Fruit fly (Drosophila melanogaster) whole organism, prepupa: ENCODE data around the gene rux.

ENCODE experiments used
- Blimp-1 ChIP-seq: fragments of 200-800 bp; sonication (Bioruptor generic); optimal IDR thresholded peaks from 3 replicates; lab custom pipeline; 2017; ENCODE audit warnings: missing biosample characterization, missing genetic modification characterization, mild to moderate bottlenecking, moderate library complexity, missing genetic modification reagents
- CG10631 ChIP-seq: fragments of 200-800 bp; sonication (Bioruptor generic); optimal IDR thresholded peaks from 2 replicates; lab custom pipeline; 2016; ENCODE audit warnings: missing biosample characterization, missing genetic modification characterization
- CG11294 ChIP-seq: fragments of 200-800 bp; sonication (Bioruptor generic); IDR thresholded peaks from 2 replicates; pipeline ENCODE4 v1.3.6; 2022; ENCODE audit warnings: missing biosample characterization, missing genetic modification characterization
- CG11902 ChIP-seq: fragments of 200-800 bp; sonication (Bioruptor generic); optimal IDR thresholded peaks from 3 replicates; lab custom pipeline; 2016; ENCODE audit warnings: missing biosample characterization, missing genetic modification characterization
- CG15336 ChIP-seq: fragments of 200-800 bp; sonication (Bioruptor generic); IDR thresholded peaks from 2 replicates; pipeline ENCODE4 v1.3.6; 2022; ENCODE audit warnings: missing biosample characterization, missing genetic modification characterization
- CG1621 ChIP-seq: fragments of 200-800 bp; sonication (Bioruptor generic); optimal IDR thresholded peaks from 3 replicates; lab custom pipeline; 2018; ENCODE audit warnings: missing biosample characterization, mild to moderate bottlenecking, missing genetic modification characterization
- CG16779 ChIP-seq: fragments of 200-800 bp; sonication (Bioruptor generic); optimal IDR thresholded peaks from 3 replicates; lab custom pipeline; 2017; ENCODE audit warnings: missing biosample characterization, mild to moderate bottlenecking, missing genetic modification characterization
- CG3032 ChIP-seq: fragments of 200-800 bp; optimal IDR thresholded peaks from 2 replicates; lab custom pipeline; 2019; ENCODE audit warnings: missing biosample characterization, mild to moderate bottlenecking, missing genetic modification characterization, moderate library complexity
- CG31627 ChIP-seq: fragments of 200-800 bp; sonication (Bioruptor generic); optimal IDR thresholded peaks from 3 replicates; lab custom pipeline; 2016; ENCODE audit warnings: missing biosample characterization, missing genetic modification characterization
- CG32006 ChIP-seq: fragments of 200-800 bp; sonication (Bioruptor generic); optimal IDR thresholded peaks from 3 replicates; lab custom pipeline; 2017; ENCODE audit warnings: missing biosample characterization, mild to moderate bottlenecking, missing genetic modification characterization
- CG34406 ChIP-seq: fragments of 200-800 bp; sonication (Bioruptor generic); optimal IDR thresholded peaks from 3 replicates; lab custom pipeline; 2016; ENCODE audit warnings: missing biosample characterization, missing genetic modification characterization
- CG3919 ChIP-seq: fragments of 200-800 bp; sonication (Bioruptor generic); optimal IDR thresholded peaks from 3 replicates; lab custom pipeline; 2016; ENCODE audit warnings: missing biosample characterization, missing genetic modification characterization
- CG4318 ChIP-seq: fragments of 200-800 bp; sonication (Bioruptor generic); optimal IDR thresholded peaks from 3 replicates; lab custom pipeline; 2017; ENCODE audit warnings: missing biosample characterization, mild to moderate bottlenecking, missing genetic modification characterization
- CG6163 ChIP-seq: fragments of 200-800 bp; sonication (Bioruptor generic); IDR thresholded peaks from 3 replicates; pipeline ENCODE4 v1.3.6; 2022; ENCODE audit warnings: missing biosample characterization, missing genetic modification characterization
- CG6276 ChIP-seq: fragments of 200-800 bp; sonication (Bioruptor generic); optimal IDR thresholded peaks from 2 replicates; lab custom pipeline; 2017; ENCODE audit warnings: missing biosample characterization, mild to moderate bottlenecking, missing genetic modification characterization
- CG6792 ChIP-seq: fragments of 200-800 bp; sonication (Bioruptor generic); optimal IDR thresholded peaks from 3 replicates; lab custom pipeline; 2016; ENCODE audit warnings: missing biosample characterization, missing genetic modification characterization
- CG6808 ChIP-seq: fragments of 200-800 bp; sonication (Bioruptor generic); optimal IDR thresholded peaks from 3 replicates; lab custom pipeline; 2017; ENCODE audit warnings: missing biosample characterization, missing genetic modification characterization, mild to moderate bottlenecking, moderate library complexity, missing genetic modification reagents
- CG7368 ChIP-seq: fragments of 200-800 bp; sonication (Bioruptor generic); optimal IDR thresholded peaks from 3 replicates; lab custom pipeline; 2016; ENCODE audit warnings: missing biosample characterization, missing genetic modification characterization
- CG8119 ChIP-seq: fragments of 200-800 bp; sonication (Bioruptor generic); IDR thresholded peaks from 3 replicates; pipeline ENCODE4 v1.3.6; 2022; ENCODE audit warnings: missing biosample characterization, missing genetic modification characterization
- CG8632 ChIP-seq: fragments of 200-800 bp; sonication (Bioruptor generic); optimal IDR thresholded peaks from 3 replicates; lab custom pipeline; 2016; ENCODE audit warnings: missing biosample characterization, missing genetic modification characterization
- CG9139 ChIP-seq: fragments of 200-800 bp; sonication (Bioruptor generic); optimal IDR thresholded peaks from 3 replicates; lab custom pipeline; 2017; ENCODE audit warnings: missing biosample characterization, mild to moderate bottlenecking, missing genetic modification characterization
- Eip78C ChIP-seq: fragments of 200-800 bp; sonication (Bioruptor generic); peaks from one replicate; lab custom pipeline; 2016; ENCODE audit warnings: missing biosample characterization, missing genetic modification characterization
- Eip93F ChIP-seq: fragments of 200-800 bp; sonication (Bioruptor generic); optimal IDR thresholded peaks from 2 replicates; lab custom pipeline; 2016; ENCODE audit warnings: missing biosample characterization, mild to moderate bottlenecking, missing genetic modification characterization
- Ets21C ChIP-seq: fragments of 200-800 bp; sonication (Bioruptor generic); optimal IDR thresholded peaks from 3 replicates; lab custom pipeline; 2016; ENCODE audit warnings: missing biosample characterization, missing genetic modification characterization
- Ets96B ChIP-seq: fragments of 200-800 bp; optimal IDR thresholded peaks from 2 replicates; lab custom pipeline; 2019; ENCODE audit warnings: missing biosample characterization, mild to moderate bottlenecking, missing genetic modification characterization, moderate library complexity
- Gug ChIP-seq: fragments of 200-800 bp; sonication (Bioruptor generic); IDR thresholded peaks from 2 replicates; pipeline ENCODE4 v1.3.6; 2022; ENCODE audit warnings: missing biosample characterization, missing genetic modification characterization
- Hr38 ChIP-seq: sonication (Bioruptor generic); optimal IDR thresholded peaks from 2 replicates; lab custom pipeline; 2016; ENCODE audit warnings: missing biosample characterization, missing genetic modification characterization
- Hr39 ChIP-seq: fragments of 200-800 bp; sonication (Bioruptor generic); optimal IDR thresholded peaks from 2 replicates; lab custom pipeline; 2016; ENCODE audit warnings: missing biosample characterization, missing genetic modification characterization
- Hr4 ChIP-seq: fragments of 200-800 bp; sonication (Bioruptor generic); optimal IDR thresholded peaks from 3 replicates; lab custom pipeline; 2016; ENCODE audit warnings: missing biosample characterization, missing genetic modification characterization
- Lpt ChIP-seq: fragments of 200-800 bp; sonication (Bioruptor generic); optimal IDR thresholded peaks from 3 replicates; lab custom pipeline; 2016; ENCODE audit warnings: missing biosample characterization, missing genetic modification characterization
- OdsH ChIP-seq: fragments of 200-800 bp; sonication (Bioruptor generic); optimal IDR thresholded peaks from 3 replicates; lab custom pipeline; 2016; ENCODE audit warnings: missing biosample characterization, missing genetic modification characterization
- Smox ChIP-seq: fragments of 200-800 bp; sonication (Bioruptor generic); optimal IDR thresholded peaks from 3 replicates; lab custom pipeline; 2016; ENCODE audit warnings: missing biosample characterization, missing genetic modification characterization
- Sox15 ChIP-seq: fragments of 200-800 bp; sonication (Bioruptor generic); optimal IDR thresholded peaks from 3 replicates; lab custom pipeline; 2016; ENCODE audit warnings: missing biosample characterization, missing genetic modification characterization
- achi ChIP-seq: fragments of 200-800 bp; sonication (Bioruptor generic); optimal IDR thresholded peaks from 3 replicates; lab custom pipeline; 2016; ENCODE audit warnings: missing biosample characterization, missing genetic modification characterization
- cyc ChIP-seq: fragments of 200-800 bp; sonication (Bioruptor generic); optimal IDR thresholded peaks from 3 replicates; lab custom pipeline; 2016; ENCODE audit warnings: missing biosample characterization, missing genetic modification characterization
- dac ChIP-seq: fragments of 200-800 bp; sonication (Bioruptor generic); optimal IDR thresholded peaks from 2 replicates; lab custom pipeline; 2017; ENCODE audit warnings: missing biosample characterization, mild to moderate bottlenecking, missing genetic modification characterization
- dsx ChIP-seq: fragments of 200-800 bp; optimal IDR thresholded peaks from 3 replicates; lab custom pipeline; 2019; ENCODE audit warnings: missing biosample characterization, mild to moderate bottlenecking, missing genetic modification characterization, moderate library complexity; ENCODE audit not compliant: poor library complexity, severe bottlenecking
- eg ChIP-seq: fragments of 200-800 bp; sonication (Bioruptor generic); IDR thresholded peaks from 3 replicates; pipeline ENCODE4 v1.3.6; 2022; ENCODE audit warnings: missing biosample characterization, missing genetic modification characterization
- esn ChIP-seq: fragments of 200-800 bp; sonication (Bioruptor generic); optimal IDR thresholded peaks from 2 replicates; lab custom pipeline; 2016; ENCODE audit warnings: missing biosample characterization, mild to moderate bottlenecking, missing genetic modification characterization, moderate library complexity
- fd59A ChIP-seq: fragments of 200-800 bp; sonication (Bioruptor generic); optimal IDR thresholded peaks from 2 replicates; lab custom pipeline; 2017; ENCODE audit warnings: missing biosample characterization, mild to moderate bottlenecking, missing genetic modification characterization, missing genetic modification reagents
- fd85E ChIP-seq: fragments of 200-800 bp; sonication (Bioruptor generic); optimal IDR thresholded peaks from 3 replicates; lab custom pipeline; 2016; ENCODE audit warnings: missing biosample characterization, missing genetic modification characterization
- fkh ChIP-seq: fragments of 200-800 bp; sonication (Bioruptor generic); optimal IDR thresholded peaks from 3 replicates; lab custom pipeline; 2017; ENCODE audit warnings: missing biosample characterization, mild to moderate bottlenecking, missing genetic modification characterization, moderate library complexity
- lz ChIP-seq: fragments of 200-800 bp; sonication (Bioruptor generic); optimal IDR thresholded peaks from 3 replicates; lab custom pipeline; 2016; ENCODE audit warnings: missing biosample characterization, missing genetic modification characterization
- pdm3 ChIP-seq: fragments of 200-800 bp; sonication (Bioruptor generic); optimal IDR thresholded peaks from 3 replicates; lab custom pipeline; 2016; ENCODE audit warnings: missing biosample characterization, missing genetic modification characterization
- salr ChIP-seq, 2 experiments: fragments of 200-800 bp; sonication (Bioruptor generic); optimal IDR thresholded peaks; 3 replicates each; lab custom pipeline; 2016 to 2018; ENCODE audit warnings: missing biosample characterization in 2 of 2, missing genetic modification characterization in 2 of 2, mild to moderate bottlenecking in 1 of 2
- spab ChIP-seq: fragments of 200-800 bp; sonication (Bioruptor generic); optimal IDR thresholded peaks from 2 replicates; lab custom pipeline; 2017; ENCODE audit warnings: missing biosample characterization, mild to moderate bottlenecking, missing genetic modification characterization, missing genetic modification reagents
- ss ChIP-seq, 2 experiments: fragments of 200-800 bp; sonication (Bioruptor generic); optimal IDR thresholded peaks; 2 replicates in 1 of 2; 3 replicates in 1 of 2; lab custom pipeline; 2017 to 2018; ENCODE audit warnings: mild to moderate bottlenecking in 2 of 2, missing biosample characterization in 2 of 2, missing genetic modification characterization in 2 of 2, moderate library complexity in 1 of 2
- svp ChIP-seq: fragments of 200-800 bp; sonication (Bioruptor generic); peaks from one replicate; lab custom pipeline; 2016; ENCODE audit warnings: missing biosample characterization, missing genetic modification characterization
- topi ChIP-seq: fragments of 200-800 bp; sonication (Bioruptor generic); optimal IDR thresholded peaks from 3 replicates; lab custom pipeline; 2016; ENCODE audit warnings: missing biosample characterization, missing genetic modification characterization

Gene rux

dm6 chrX:6024638-6025037 lies 13.0 kb downstream of the rux start (continued):
- TF ChIP-seq OdsH (GFP tag; lab: Kevin White, UChicago), result peak; percentile 56
- peak; percentile 43 for TF ChIP-seq spab (GFP tag; lab: Kevin White, UChicago)
- no peak for TF ChIP-seq dac (GFP tag; lab: Kevin White, UChicago)
- TF ChIP-seq cyc (GFP tag; lab: Kevin White, UChicago), result peak; percentile 77
- TF ChIP-seq CG11294 (GFP tag; lab: Robert Waterston, UW), result no peak
- peak; percentile 57 for TF ChIP-seq CG10631 (GFP tag; lab: Kevin White, UChicago)
- peak; percentile 57; the same call in 2 of the 3 replicates for TF ChIP-seq CG6163 (GFP tag; lab: Robert Waterston, UW)
- no peak for TF ChIP-seq Hr4 (GFP tag; lab: Kevin White, UChicago)
- TF ChIP-seq CG1621 (tag; lab: Kevin White, UChicago), result peak; percentile 59
- TF ChIP-seq Hr39 (GFP tag; lab: Kevin White, UChicago), result peak; percentile 78
- TF ChIP-seq fd85E (GFP tag; lab: Kevin White, UChicago), result peak; percentile 23
- TF ChIP-seq CG6808 (GFP tag; lab: Kevin White, UChicago), result peak; percentile 27
- TF ChIP-seq Eip93F, result no peak
- TF ChIP-seq esn, result peak; percentile 74
- TF ChIP-seq CG6276 (GFP tag; lab: Kevin White, UChicago), result no peak
- TF ChIP-seq achi (GFP tag; lab: Kevin White, UChicago), result peak; percentile 52
- no peak for TF ChIP-seq CG15336 (GFP tag; lab: Robert Waterston, UW)
- TF ChIP-seq dsx (GFP tag; lab: Kevin White, UChicago), result peak; percentile 55
- peak; percentile 66 for TF ChIP-seq CG3919 (GFP tag; lab: Kevin White, UChicago)
- TF ChIP-seq lz (GFP tag; lab: Kevin White, UChicago), result peak; percentile 64
- TF ChIP-seq Hr38 (GFP tag; lab: Kevin White, UChicago), result no peak
- peak; percentile 59 for TF ChIP-seq Ets96B (tag; lab: Kevin White, UChicago)
- no peak for TF ChIP-seq eg (GFP tag; lab: Robert Waterston, UW)

dm6 chrX:6022090-6022489 lies 15.5 kb downstream of the rux start:
- TF ChIP-seq achi (GFP tag; lab: Kevin White, UChicago), result peak; percentile 57
- peak; percentile 34 for TF ChIP-seq Hr4 (GFP tag; lab: Kevin White, UChicago)
- TF ChIP-seq CG4318, result no peak
- peak; percentile 41 for TF ChIP-seq dsx (GFP tag; lab: Kevin White, UChicago)
- TF ChIP-seq Blimp-1, result peak; percentile 6
- peak; percentile 62 for TF ChIP-seq CG3032 (tag; lab: Kevin White, UChicago)
- peak; percentile 90 for TF ChIP-seq svp (GFP tag; lab: Kevin White, UChicago)
- TF ChIP-seq Smox (GFP tag; lab: Kevin White, UChicago), result peak; percentile 66
- TF ChIP-seq Ets96B (tag; lab: Kevin White, UChicago), result peak; percentile 49
- TF ChIP-seq spab (GFP tag; lab: Kevin White, UChicago), result peak; percentile 41
- peak; percentile 55 to 90 for TF ChIP-seq ss (GFP tag; optimal IDR thresholded peaks at IDR 0.05; lab: Kevin White, UChicago)
- no peak for TF ChIP-seq fkh (GFP tag; lab: Kevin White, UChicago)
- peak; percentile 43 for TF ChIP-seq CG1621 (tag; lab: Kevin White, UChicago)
- TF ChIP-seq pdm3, result peak; percentile 60
- peak; percentile 21 to 34 for TF ChIP-seq salr (GFP tag; optimal IDR thresholded peaks at IDR 0.05; lab: Kevin White, UChicago)
- peak; percentile 56 for TF ChIP-seq CG8632 (GFP tag; lab: Kevin White, UChicago)
- 0 out of 2 replicates have a peak, but pooled peaks have one; percentile 10 for TF ChIP-seq Gug (GFP tag; lab: Robert Waterston, UW)
- TF ChIP-seq fd59A (GFP tag; lab: Kevin White, UChicago), result peak; percentile 43
- peak; percentile 31 for TF ChIP-seq CG11902 (GFP tag; lab: Kevin White, UChicago)
- peak; percentile 67 for TF ChIP-seq topi
- peak; percentile 58 for TF ChIP-seq CG32006 (GFP tag; lab: Kevin White, UChicago)
- peak; percentile 18 for TF ChIP-seq Sox15
- peak; percentile 60 for TF ChIP-seq CG34406 (GFP tag; lab: Kevin White, UChicago)
- peak; percentile 61; the same call in 2 of the 3 replicates for TF ChIP-seq CG8119 (GFP tag; lab: Robert Waterston, UW)
- peak; percentile 90 for TF ChIP-seq Eip78C (GFP tag; lab: Kevin White, UChicago)
- TF ChIP-seq CG9139 (GFP tag; lab: Kevin White, UChicago), result no peak
- TF ChIP-seq Hr39 (GFP tag; lab: Kevin White, UChicago), result peak; percentile 66
- no peak for TF ChIP-seq CG16779 (tag; lab: Kevin White, UChicago)
- peak; percentile 63 for TF ChIP-seq CG31627 (GFP tag; lab: Kevin White, UChicago)
- peak; percentile 57 for TF ChIP-seq Ets21C
- TF ChIP-seq CG15336 (GFP tag; lab: Robert Waterston, UW), result peak; percentile 50
- no peak for TF ChIP-seq CG6276 (GFP tag; lab: Kevin White, UChicago)
- peak; percentile 16 for TF ChIP-seq Lpt
- TF ChIP-seq CG7368, result peak; percentile 22
- TF ChIP-seq CG6792, result peak; percentile 62
